Fruit fly (Drosophila melanogaster) whole organism: ENCODE measurements around the gene Acox3.

Experiments
- CG8478 ChIP-seq: fragments of >200 bp; optimal IDR thresholded peaks from 2 replicates; lab custom pipeline; 2018; ENCODE audit warnings: inconsistent platforms
- Dll ChIP-seq: fragments of >200 bp; optimal IDR thresholded peaks from 2 replicates; lab custom pipeline; 2017
- EcR ChIP-seq, 2 experiments: fragments of >200 bp; optimal IDR thresholded peaks; 2 replicates each; lab custom pipeline; 2017; ENCODE audit warnings: missing biosample characterization in 2 of 2, missing genetic modification characterization in 2 of 2, missing genetic modification reagents in 2 of 2
- pan ChIP-seq: fragments of >200 bp; optimal IDR thresholded peaks from 2 replicates; lab custom pipeline; 2017
- psq ChIP-seq: fragments of >200 bp; optimal IDR thresholded peaks from 2 replicates; lab custom pipeline; 2017
- usp ChIP-seq: fragments of >200 bp; optimal IDR thresholded peaks from 2 replicates; lab custom pipeline; 2017; ENCODE audit warnings: missing biosample characterization, missing genetic modification characterization, mixed read lengths

DNA sequence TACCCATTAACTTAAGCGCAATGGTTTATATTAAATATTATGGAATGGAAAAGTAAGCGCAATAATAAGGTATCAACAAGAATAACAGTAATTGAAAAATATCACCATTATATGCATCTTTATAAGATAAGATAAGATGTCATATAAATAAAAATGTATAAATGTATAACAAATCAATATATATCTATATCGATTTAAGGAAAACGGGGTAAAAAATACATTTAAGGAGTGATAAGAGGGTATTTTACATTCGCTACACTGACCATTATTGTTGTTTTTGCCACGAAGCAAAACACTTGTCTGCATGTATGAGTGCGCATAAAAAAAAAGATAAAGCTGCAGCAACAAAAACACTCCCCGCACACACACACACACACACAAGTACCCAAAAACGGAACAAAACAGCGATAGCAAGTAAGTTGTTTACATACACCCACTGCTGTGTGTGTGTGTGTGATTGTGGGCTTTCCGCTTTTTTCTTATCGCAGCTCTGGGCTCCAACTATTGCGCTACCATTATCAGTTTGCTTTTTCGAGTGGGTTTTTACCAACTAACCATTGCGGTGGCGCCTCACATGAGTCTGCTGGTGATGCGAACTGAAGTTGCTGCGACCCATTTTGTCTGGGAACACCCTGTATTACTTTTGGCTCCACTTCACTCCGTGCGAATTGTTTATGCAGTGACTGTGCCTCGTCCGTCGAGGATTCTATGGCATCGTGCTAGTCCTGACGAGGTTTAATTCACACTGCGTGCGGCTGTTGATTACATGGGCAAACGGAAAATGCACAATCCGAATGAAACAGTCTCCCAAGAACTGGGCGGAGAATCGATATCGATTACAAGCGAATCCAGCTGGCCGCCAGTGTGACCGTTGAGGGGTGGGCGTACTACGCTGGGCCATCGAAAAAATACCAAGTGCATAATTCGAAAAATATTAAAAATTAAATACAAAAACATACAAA, 25.2 kb upstream of the Acox3 start, which contains the start of gene mmy:
- TF ChIP-seq psq (no peak), EcR (GFP tag; optimal IDR thresholded peaks at IDR 0.05; lab: Kevin White, UChicago) (no peak), usp (GFP tag; lab: Kevin White, UChicago) (no peak), CG8478 (lab: Kevin White, UChicago) (no peak), pan (peak; percentile 79), Dll (lab: Kevin White, UChicago) (no peak)
